Worm (Caenorhabditis elegans) whole organism, L1 larva: ENCODE data around the gene F15H10.5.

Experiments used
- C16A3.4 ChIP-seq: fragments of 150-350 bp; optimal IDR thresholded peaks from 2 replicates; lab custom pipeline; 2014; ENCODE audit warnings: missing biosample characterization, missing genetic modification characterization
- C34B4.2 ChIP-seq: sonication (generic microtip); optimal IDR thresholded peaks from 2 replicates; lab custom pipeline; 2017; ENCODE audit warnings: mild to moderate bottlenecking, missing genetic modification characterization, missing compliant biosample characterization
- alr-1 ChIP-seq: fragments of 200-800 bp; sonication (Bioruptor generic); optimal IDR thresholded peaks from 2 replicates; lab custom pipeline; 2018; ENCODE audit warnings: borderline replicate concordance, mild to moderate bottlenecking, missing genetic modification characterization, missing compliant biosample characterization
- aly-2 ChIP-seq: fragments of 150-350 bp; optimal IDR thresholded peaks from 2 replicates; lab custom pipeline; 2014; ENCODE audit warnings: missing biosample characterization, missing genetic modification characterization
- ama-1 ChIP-seq: fragments of 150-350 bp; optimal IDR thresholded peaks from 2 replicates; lab custom pipeline; 2014
- blmp-1 ChIP-seq: fragments of 150-350 bp; optimal IDR thresholded peaks from 2 replicates; lab custom pipeline; 2014; ENCODE audit warnings: missing biosample characterization, missing genetic modification characterization
- ceh-8 ChIP-seq: fragments of 200-800 bp; sonication (Bioruptor generic); optimal IDR thresholded peaks from 2 replicates; lab custom pipeline; 2018; ENCODE audit warnings: mild to moderate bottlenecking, missing genetic modification characterization, moderate library complexity, missing compliant biosample characterization
- ceh-82 ChIP-seq, 3 experiments: fragments of 150-350 bp in 1 of 3; sonication (generic microtip) in 2 of 3; optimal IDR thresholded peaks; 2 replicates each; lab custom pipeline; 2014 to 2017; ENCODE audit warnings: missing biosample characterization in 3 of 3, missing genetic modification characterization in 3 of 3
- ceh-90 ChIP-seq: sonication (generic microtip); optimal IDR thresholded peaks from 2 replicates; lab custom pipeline; 2016; ENCODE audit warnings: missing genetic modification characterization, missing compliant biosample characterization
- dpl-1 ChIP-seq, 3 experiments: fragments of 150-350 bp in 2 of 3; sonication (generic microtip) in 1 of 3; optimal IDR thresholded peaks; 2 replicates each; lab custom pipeline; 2014 to 2017; ENCODE audit warnings: missing biosample characterization in 3 of 3, missing genetic modification characterization in 3 of 3, missing genetic modification reagents in 3 of 3
- dsc-1 ChIP-seq: sonication (generic microtip); optimal IDR thresholded peaks from 2 replicates; lab custom pipeline; 2016; ENCODE audit warnings: mild to moderate bottlenecking, missing genetic modification characterization, missing compliant biosample characterization
- efl-1 ChIP-seq, 4 experiments: fragments of 150-350 bp; optimal IDR thresholded peaks in 3 of 4; peaks in 1 of 4; 1 replicate in 1 of 4; 2 replicates in 3 of 4; lab custom pipeline; 2014; ENCODE audit warnings: missing biosample characterization in 2 of 4, missing genetic modification characterization in 2 of 4, missing genetic modification reagents in 2 of 4
- elt-2 ChIP-seq: sonication (generic microtip); optimal IDR thresholded peaks from 2 replicates; lab custom pipeline; 2016; ENCODE audit warnings: missing genetic modification characterization, mild to moderate bottlenecking, inconsistent platforms, missing compliant biosample characterization, missing genetic modification reagents
- elt-3 ChIP-seq, 6 experiments: fragments of 150-350 bp in 1 of 6; sonication (generic microtip); optimal IDR thresholded peaks; 2 replicates each; lab custom pipeline; 2017 to 2018; ENCODE audit warnings: missing biosample characterization in 6 of 6, missing genetic modification characterization in 6 of 6, inconsistent platforms in 1 of 6
- fkh-4 ChIP-seq: sonication (generic microtip); optimal IDR thresholded peaks from 2 replicates; lab custom pipeline; 2016; ENCODE audit warnings: missing compliant biosample characterization, missing genetic modification characterization, borderline replicate concordance
- fkh-8 ChIP-seq: sonication (generic microtip); optimal IDR thresholded peaks from 2 replicates; lab custom pipeline; 2016; ENCODE audit warnings: mild to moderate bottlenecking, missing genetic modification characterization, missing compliant biosample characterization
- grh-1 ChIP-seq: fragments of 200-800 bp; sonication (Bioruptor generic); IDR thresholded peaks from 2 replicates; pipeline ENCODE4 v1.3.6; 2022; ENCODE audit warnings: missing genetic modification reagents, missing genetic modification characterization, missing compliant biosample characterization
- hlh-4 ChIP-seq: sonication (generic microtip); optimal IDR thresholded peaks from 2 replicates; lab custom pipeline; 2016; ENCODE audit warnings: mild to moderate bottlenecking, missing genetic modification characterization, missing compliant biosample characterization
- hpl-2 ChIP-seq: fragments of 150-350 bp; optimal IDR thresholded peaks from 2 replicates; lab custom pipeline; 2014; ENCODE audit warnings: missing biosample characterization, missing genetic modification reagents, missing genetic modification characterization
- lin-14 ChIP-seq: fragments of 200-800 bp; sonication (Bioruptor generic); optimal IDR thresholded peaks from 2 replicates; lab custom pipeline; 2018; ENCODE audit warnings: mild to moderate bottlenecking, missing genetic modification characterization, moderate library complexity, missing compliant biosample characterization
- lsy-2 ChIP-seq, 2 experiments: fragments of 150-350 bp; optimal IDR thresholded peaks; 2 replicates each; lab custom pipeline; 2014; ENCODE audit warnings: missing biosample characterization in 2 of 2, missing genetic modification characterization in 2 of 2
- mef-2 ChIP-seq: fragments of 150-350 bp; optimal IDR thresholded peaks from 2 replicates; lab custom pipeline; 2014; ENCODE audit warnings: missing biosample characterization, missing genetic modification characterization
- nhr-12 ChIP-seq: sonication (generic microtip); optimal IDR thresholded peaks from 2 replicates; lab custom pipeline; 2017; ENCODE audit warnings: missing biosample characterization, missing genetic modification characterization
- nhr-19 ChIP-seq: fragments of 200-800 bp; sonication (Bioruptor generic); conservative IDR thresholded peaks from 2 replicates; pipeline ENCODE4 v1.3.6; 2022; ENCODE audit warnings: missing genetic modification characterization, missing compliant biosample characterization
- nhr-20 ChIP-seq: sonication (generic microtip); optimal IDR thresholded peaks from 2 replicates; lab custom pipeline; 2016; ENCODE audit warnings: mild to moderate bottlenecking, missing genetic modification characterization, missing compliant biosample characterization
- nhr-71 ChIP-seq: sonication (generic microtip); optimal IDR thresholded peaks from 2 replicates; lab custom pipeline; 2016; ENCODE audit warnings: mild to moderate bottlenecking, missing genetic modification characterization, moderate library complexity, missing compliant biosample characterization
- nhr-76 ChIP-seq: sonication (generic microtip); optimal IDR thresholded peaks from 2 replicates; lab custom pipeline; 2017; ENCODE audit warnings: missing biosample characterization, missing genetic modification characterization
- nhr-85 ChIP-seq: sonication (generic microtip); peaks from one replicate; lab custom pipeline; 2016; ENCODE audit warnings: missing genetic modification characterization, inconsistent platforms, missing compliant biosample characterization
- nhr-90 ChIP-seq: sonication (generic microtip); optimal IDR thresholded peaks from 2 replicates; lab custom pipeline; 2016; ENCODE audit warnings: mild to moderate bottlenecking, missing genetic modification characterization, missing compliant biosample characterization; ENCODE audit not compliant: poor library complexity
- pax-3 ChIP-seq: fragments of 200-800 bp; sonication (Bioruptor generic); optimal IDR thresholded peaks from 2 replicates; lab custom pipeline; 2018; ENCODE audit warnings: mild to moderate bottlenecking, missing genetic modification characterization, moderate library complexity, missing compliant biosample characterization
- skn-1 ChIP-seq: fragments of 150-350 bp; optimal IDR thresholded peaks from 2 replicates; lab custom pipeline; 2014; ENCODE audit warnings: missing biosample characterization, missing genetic modification characterization
- snpc-4 ChIP-seq: fragments of 150-350 bp; optimal IDR thresholded peaks from 2 replicates; lab custom pipeline; 2014; ENCODE audit warnings: missing biosample characterization, missing genetic modification characterization
- snu-23 ChIP-seq: sonication (generic microtip); optimal IDR thresholded peaks from 2 replicates; lab custom pipeline; 2016; ENCODE audit warnings: missing genetic modification characterization, missing compliant biosample characterization
- tbx-2 ChIP-seq: sonication (generic microtip); optimal IDR thresholded peaks from 2 replicates; lab custom pipeline; 2016; ENCODE audit warnings: missing genetic modification characterization, missing compliant biosample characterization
- tlp-1 ChIP-seq: fragments of 150-350 bp; optimal IDR thresholded peaks from 2 replicates; lab custom pipeline; 2014; ENCODE audit warnings: missing biosample characterization, missing genetic modification characterization
- unc-62 ChIP-seq: fragments of 150-350 bp; optimal IDR thresholded peaks from 2 replicates; lab custom pipeline; 2014; ENCODE audit warnings: missing biosample characterization, missing genetic modification reagents, missing genetic modification characterization
- unc-86 ChIP-seq: sonication (generic microtip); optimal IDR thresholded peaks from 2 replicates; lab custom pipeline; 2016; ENCODE audit warnings: missing genetic modification characterization, missing compliant biosample characterization
- unc-98 ChIP-seq: fragments of 200-800 bp; sonication (Bioruptor generic); IDR thresholded peaks from 2 replicates; pipeline ENCODE4 v1.3.6; 2022; ENCODE audit warnings: missing genetic modification characterization, missing compliant biosample characterization
- zag-1 ChIP-seq: fragments of 150-350 bp; optimal IDR thresholded peaks from 2 replicates; lab custom pipeline; 2014; ENCODE audit warnings: missing biosample characterization, missing genetic modification characterization
- ztf-4 ChIP-seq: fragments of 150-350 bp; optimal IDR thresholded peaks from 2 replicates; lab custom pipeline; 2014; ENCODE audit warnings: missing biosample characterization, missing genetic modification characterization

The F15H10.5 gene

DNA sequence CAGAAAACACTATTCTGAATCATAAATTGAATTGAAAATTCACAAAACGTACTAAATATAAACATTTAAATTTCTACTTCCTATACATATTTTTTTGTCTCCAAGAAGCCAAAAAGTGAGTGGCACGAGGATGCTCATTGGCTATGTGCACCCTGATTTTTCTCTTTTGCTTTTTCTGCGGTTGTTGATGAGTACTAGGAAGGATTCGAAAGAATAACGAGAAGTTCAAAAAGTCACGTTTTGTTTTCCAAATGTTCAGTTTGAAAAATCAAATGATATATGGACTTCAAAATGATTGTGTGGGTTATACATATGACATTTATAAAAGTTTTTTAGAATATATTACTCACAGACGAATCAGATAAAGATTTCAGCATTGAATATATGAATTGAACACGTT lies 45.9 kb upstream of the F15H10.5 start:
- TF ChIP-seq nhr-20 (tag; lab: Kevin White, UChicago) (no peak), nhr-19 (GFP tag; lab: Robert Waterston, UW) (no peak), mef-2 (tag; lab: Kevin White, UChicago) (no peak), unc-86 (tag; lab: Kevin White, UChicago) (no peak), C16A3.4 (tag; lab: Kevin White, UChicago) (no peak), efl-1 (optimal IDR thresholded peaks at IDR 0.05; lab: Kevin White, UChicago) (no peak), efl-1 (GFP tag; optimal IDR thresholded peaks at IDR 0.05 in 1 of 2; lab: Kevin White, UChicago) (no peak), lsy-2 (tag; optimal IDR thresholded peaks at IDR 0.05; lab: Kevin White, UChicago) (peak in 1 of 2 experiments; percentile 12), lin-14 (GFP tag; lab: Kevin White, UChicago) (peak; percentile 41), dpl-1 (GFP tag; optimal IDR thresholded peaks at IDR 0.05; lab: Kevin White, UChicago) (no peak), C34B4.2 (tag; lab: Kevin White, UChicago) (no peak), ceh-82 (tag; optimal IDR thresholded peaks at IDR 0.05; lab: Kevin White, UChicago) (no peak), tbx-2 (tag; lab: Kevin White, UChicago) (no peak), fkh-8 (tag; lab: Kevin White, UChicago) (peak; percentile 33), alr-1 (no peak), pax-3 (tag; lab: Kevin White, UChicago) (no peak), nhr-12 (tag; lab: Kevin White, UChicago) (no peak)

- peak; percentile 96 for TF ChIP-seq dsc-1 (tag; lab: Kevin White, UChicago)
- TF ChIP-seq efl-1 (optimal IDR thresholded peaks at IDR 0.05; lab: Kevin White, UChicago): no peak
- TF ChIP-seq efl-1 (GFP tag; optimal IDR thresholded peaks at IDR 0.05 in 1 of 2; lab: Kevin White, UChicago): no peak
- TF ChIP-seq aly-2 (tag; lab: Kevin White, UChicago): no peak
- peak; percentile 87 for TF ChIP-seq fkh-4 (tag; lab: Kevin White, UChicago)
- TF ChIP-seq nhr-85 (tag; lab: Kevin White, UChicago): peak; percentile 61
- TF ChIP-seq, all 84 proteins: peak for 3
These were observed 45.3 kb upstream of the F15H10.5 start for ce11 chrV:10464160-10464559.

DNA sequence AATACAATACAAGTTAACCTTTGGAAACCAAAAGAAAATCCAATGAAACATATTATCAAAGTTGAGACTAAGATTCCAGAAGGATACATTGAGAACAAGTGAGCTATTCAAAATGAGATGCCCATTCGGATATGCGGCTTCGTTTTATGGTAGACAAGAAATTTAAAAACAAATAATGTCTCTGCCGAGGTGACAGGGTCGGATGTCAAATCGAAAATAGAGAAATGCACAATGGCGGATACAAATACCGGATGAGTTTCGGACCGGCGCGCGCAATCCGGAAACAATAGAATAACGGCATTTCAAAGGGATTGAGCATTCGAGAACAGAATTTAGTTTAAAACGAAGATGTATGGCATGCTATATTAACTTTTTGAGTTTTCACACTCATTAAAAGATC lies 44.4 kb upstream of the F15H10.5 start, which contains the start of gene F22E12.3:
Gene F22E12.3 (minus strand): TSS at position 101 of the 400 bp plus-strand sequence.
- TF ChIP-seq alr-1 (no peak), zag-1 (tag; lab: Kevin White, UChicago) (no peak)
- TF ChIP-seq, all 84 proteins: peak for 0

- peak; percentile 32 for TF ChIP-seq nhr-85 (tag; lab: Kevin White, UChicago)
- TF ChIP-seq nhr-90 (tag; lab: Kevin White, UChicago): no peak
These were observed 43.2 kb upstream of the F15H10.5 start, which contains the start of gene chw-1 for ce11 chrV:10462066-10462465. Gene chw-1 (plus strand): TSS chrV:10462282.

- TF ChIP-seq lsy-2 (tag; optimal IDR thresholded peaks at IDR 0.05; lab: Kevin White, UChicago) (peak in 1 of 2 experiments; percentile 29), skn-1 (tag; lab: Kevin White, UChicago) (no peak), grh-1 (peak; percentile 24; the same call in 1 of the 2 replicates), fkh-4 (tag; lab: Kevin White, UChicago) (no peak), snu-23 (peak; percentile 30), lin-14 (GFP tag; lab: Kevin White, UChicago) (peak; percentile 74), hlh-4 (no peak), nhr-71 (tag; lab: Kevin White, UChicago) (peak; percentile 37), nhr-20 (tag; lab: Kevin White, UChicago) (peak; percentile 31), blmp-1 (tag; lab: Kevin White, UChicago) (peak; percentile 70), elt-3 (tag; optimal IDR thresholded peaks at IDR 0.05; lab: Kevin White, UChicago) (peak in 3 of 6 experiments; percentile 25 to 86 (median 69)), nhr-85 (tag; lab: Kevin White, UChicago) (peak; percentile 90), ceh-90 (tag; lab: Kevin White, UChicago) (no peak)
These were observed 41.8 kb upstream of the F15H10.5 start for ce11 chrV:10460685-10461084.

- TF ChIP-seq nhr-20 (tag; lab: Kevin White, UChicago): no peak
- TF ChIP-seq ceh-8 (GFP tag; lab: Kevin White, UChicago): no peak
- no peak for TF ChIP-seq tlp-1 (tag; lab: Kevin White, UChicago)
- no peak for TF ChIP-seq efl-1 (optimal IDR thresholded peaks at IDR 0.05; lab: Kevin White, UChicago)
- TF ChIP-seq efl-1 (GFP tag; optimal IDR thresholded peaks at IDR 0.05 in 1 of 2; lab: Kevin White, UChicago): no peak
- TF ChIP-seq ama-1: no peak
- no peak for TF ChIP-seq hlh-4
- no peak for TF ChIP-seq elt-2
- TF ChIP-seq unc-98 (GFP tag; lab: Robert Waterston, UW): no peak
- TF ChIP-seq nhr-76 (tag; lab: Kevin White, UChicago): no peak
- TF ChIP-seq ztf-4 (tag; lab: Kevin White, UChicago): no peak
- TF ChIP-seq snpc-4 (tag; lab: Kevin White, UChicago): no peak
- no peak for TF ChIP-seq hpl-2
- TF ChIP-seq unc-62 (GFP tag; lab: Kevin White, UChicago): no peak
- no peak for TF ChIP-seq fkh-4 (tag; lab: Kevin White, UChicago)
These were observed 38.4 kb upstream of the F15H10.5 start, which contains the start of gene F22E12.1 for ce11 chrV:10457247-10457646. Gene F22E12.1 (minus strand): TSS chrV:10457347.
